Worm (Caenorhabditis elegans): ENCODE data around the gene Y102E9.6.

DNA sequence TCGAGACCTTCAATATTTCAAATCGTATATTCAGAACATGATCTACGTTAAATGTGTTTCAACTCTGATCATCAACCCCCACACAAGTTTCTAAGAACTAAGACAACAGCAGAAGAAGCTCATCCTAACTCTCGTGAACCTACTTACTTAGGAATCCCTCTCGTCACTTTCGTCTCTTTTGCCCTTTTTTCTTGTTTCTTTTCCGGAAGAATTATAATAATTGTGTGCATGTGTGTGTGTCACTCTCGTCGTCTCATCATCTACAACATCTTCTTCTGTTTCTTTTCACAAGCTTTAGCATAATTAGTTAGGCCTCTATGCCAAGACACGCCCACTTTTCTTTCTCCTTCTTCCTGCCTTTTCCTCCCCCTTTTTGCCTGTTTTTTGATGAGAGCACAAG is 46.0 kb downstream of the Y102E9.6 start:
- TF ChIP-seq daf-12 (tag; optimal IDR thresholded peaks at IDR 0.05) (no peak), lin-39 (tag; optimal IDR thresholded peaks at IDR 0.05) (no peak), fkh-10 (GFP tag; optimal IDR thresholded peaks at IDR 0.05) (no peak), nhr-28 (tag; optimal IDR thresholded peaks at IDR 0.05) (no peak)

Data from whole organism, L3 larva.